Worm (Caenorhabditis elegans) whole organism, mixed stage, embryonic: Measurements from ENCODE around the gene F35H8.12.

Experiments used
- M03D4.4 ChIP-seq: sonication (generic microtip); optimal IDR thresholded peaks from 2 replicates; lab custom pipeline; 2017; ENCODE audit warnings: mild to moderate bottlenecking, missing genetic modification characterization, missing compliant biosample characterization
- blmp-1 ChIP-seq: fragments of 150-350 bp; optimal IDR thresholded peaks from 2 replicates; lab custom pipeline; 2014; ENCODE audit warnings: missing biosample characterization, missing genetic modification characterization
- ces-1 ChIP-seq: fragments of 150-350 bp; optimal IDR thresholded peaks from 2 replicates; lab custom pipeline; 2014; ENCODE audit warnings: missing biosample characterization, missing genetic modification reagents, missing genetic modification characterization
- cnd-1 ChIP-seq: fragments of 200-800 bp; sonication (Bioruptor generic); optimal IDR thresholded peaks from 2 replicates; lab custom pipeline; 2018; ENCODE audit warnings: mild to moderate bottlenecking, missing genetic modification characterization, missing compliant biosample characterization
- elt-3 ChIP-seq: fragments of 150-350 bp; optimal IDR thresholded peaks from 2 replicates; lab custom pipeline; 2014; ENCODE audit warnings: missing biosample characterization, missing genetic modification characterization
- lin-32 ChIP-seq: fragments of 200-800 bp; sonication (Bioruptor generic); optimal IDR thresholded peaks from 2 replicates; lab custom pipeline; 2018; ENCODE audit warnings: mild to moderate bottlenecking, missing genetic modification characterization, missing compliant biosample characterization
- snpc-4 ChIP-seq: fragments of 150-350 bp; optimal IDR thresholded peaks from 2 replicates; lab custom pipeline; 2014; ENCODE audit warnings: missing biosample characterization, missing genetic modification characterization
- sptf-1 ChIP-seq: sonication (generic microtip); optimal IDR thresholded peaks from 2 replicates; lab custom pipeline; 2017; ENCODE audit warnings: mild to moderate bottlenecking, missing genetic modification characterization, moderate library complexity, missing compliant biosample characterization
- tbx-8 ChIP-seq: fragments of 200-800 bp; sonication (Bioruptor generic); optimal IDR thresholded peaks from 2 replicates; lab custom pipeline; 2018; ENCODE audit warnings: mild to moderate bottlenecking, missing genetic modification characterization, moderate library complexity, missing compliant biosample characterization

- TF ChIP-seq lin-32 (peak; percentile 86), sptf-1 (peak; percentile 95), cnd-1 (tag; lab: Kevin White, UChicago) (peak; percentile 93), snpc-4 (tag; lab: Kevin White, UChicago) (no peak), tbx-8 (peak; percentile 85), elt-3 (tag; lab: Kevin White, UChicago) (no peak), blmp-1 (no peak), M03D4.4 (tag; lab: Kevin White, UChicago) (peak; percentile 94), ces-1 (peak; percentile 21)
Measured at ce11 chrII:9566045-9566444, 14.4 kb downstream of the F35H8.12 start.
